Worm (Caenorhabditis elegans) whole organism, L2 larva: ENCODE results near the gene F44E5.1.
A peak's percentile ranks its signal among the peaks of the same experiment; 100 is the strongest.

ENCODE experiments used
- C34F6.9 ChIP-seq: fragments of 150-350 bp; optimal IDR thresholded peaks from 2 replicates; lab custom pipeline; 2014; ENCODE audit warnings: missing biosample characterization, missing genetic modification characterization
- F13H6.1 ChIP-seq: sonication (generic microtip); optimal IDR thresholded peaks from 2 replicates; lab custom pipeline; 2016; ENCODE audit warnings: missing genetic modification characterization, missing compliant biosample characterization
- R02D3.7 ChIP-seq: fragments of 150-350 bp; optimal IDR thresholded peaks from 2 replicates; lab custom pipeline; 2014; ENCODE audit warnings: missing biosample characterization, missing genetic modification characterization
- Y55F3AM.14 ChIP-seq: fragments of 200-800 bp; sonication (Bioruptor generic); optimal IDR thresholded peaks from 2 replicates; lab custom pipeline; 2018; ENCODE audit warnings: mild to moderate bottlenecking, missing genetic modification characterization, missing compliant biosample characterization
- ZK546.5 ChIP-seq: sonication (generic microtip); optimal IDR thresholded peaks from 2 replicates; lab custom pipeline; 2017; ENCODE audit warnings: missing biosample characterization, missing genetic modification characterization
- alr-1 ChIP-seq: fragments of 150-350 bp; optimal IDR thresholded peaks from 2 replicates; lab custom pipeline; 2014; ENCODE audit warnings: missing biosample characterization, missing genetic modification characterization
- aly-2 ChIP-seq: fragments of 150-350 bp; optimal IDR thresholded peaks from 2 replicates; lab custom pipeline; 2014; ENCODE audit warnings: missing biosample characterization, missing genetic modification characterization
- ama-1 ChIP-seq: fragments of 150-350 bp; optimal IDR thresholded peaks from 2 replicates; lab custom pipeline; 2018; ENCODE audit warnings: inconsistent platforms
- blmp-1 ChIP-seq: sonication (generic microtip); optimal IDR thresholded peaks from 2 replicates; lab custom pipeline; 2017; ENCODE audit warnings: missing genetic modification characterization, mild to moderate bottlenecking, missing compliant biosample characterization, antibody characterized with exemption, moderate library complexity; ENCODE audit not compliant: insufficient read depth
- ceh-16 ChIP-seq: fragments of 150-350 bp; optimal IDR thresholded peaks from 2 replicates; lab custom pipeline; 2014; ENCODE audit warnings: missing biosample characterization, missing genetic modification characterization
- ceh-82 ChIP-seq: fragments of 150-350 bp; optimal IDR thresholded peaks from 2 replicates; lab custom pipeline; 2014; ENCODE audit warnings: missing biosample characterization, missing genetic modification characterization
- crh-2 ChIP-seq: sonication (generic microtip); optimal IDR thresholded peaks from 2 replicates; lab custom pipeline; 2017; ENCODE audit warnings: missing biosample characterization, missing genetic modification characterization
- dmd-4 ChIP-seq: sonication (generic microtip); optimal IDR thresholded peaks from 2 replicates; lab custom pipeline; 2017; ENCODE audit warnings: missing biosample characterization, missing genetic modification characterization
- egl-27 ChIP-seq: sonication (generic microtip); optimal IDR thresholded peaks from 3 replicates; lab custom pipeline; 2017; ENCODE audit warnings: missing biosample characterization, missing genetic modification reagents, missing genetic modification characterization
- elt-1 ChIP-seq: fragments of 150-350 bp; optimal IDR thresholded peaks from 2 replicates; lab custom pipeline; 2014; ENCODE audit warnings: missing biosample characterization, missing genetic modification characterization
- elt-3 ChIP-seq: sonication (generic microtip); optimal IDR thresholded peaks from 2 replicates; lab custom pipeline; 2017; ENCODE audit warnings: missing biosample characterization, missing genetic modification characterization
- gmeb-1 ChIP-seq: fragments of 150-350 bp; optimal IDR thresholded peaks from 2 replicates; lab custom pipeline; 2014; ENCODE audit warnings: missing biosample characterization, missing genetic modification characterization
- lin-11 ChIP-seq: fragments of 150-350 bp; sonication (generic microtip); optimal IDR thresholded peaks from 2 replicates; lab custom pipeline; 2014; ENCODE audit warnings: missing biosample characterization, missing genetic modification characterization, inconsistent platforms, mixed read lengths
- lin-13 ChIP-seq: fragments of 150-350 bp; optimal IDR thresholded peaks from 2 replicates; lab custom pipeline; 2014; ENCODE audit warnings: missing biosample characterization, missing genetic modification reagents, missing genetic modification characterization
- lin-39 ChIP-seq: fragments of 150-350 bp; optimal IDR thresholded peaks from 2 replicates; lab custom pipeline; 2014; ENCODE audit warnings: missing biosample characterization, missing genetic modification reagents, missing genetic modification characterization
- lsy-2 ChIP-seq, 2 experiments: fragments of 150-350 bp in 1 of 2; sonication (generic microtip) in 1 of 2; optimal IDR thresholded peaks; 2 replicates each; lab custom pipeline; 2014 to 2017; ENCODE audit warnings: missing biosample characterization in 2 of 2, missing genetic modification characterization in 2 of 2
- mab-5 ChIP-seq: fragments of 150-350 bp; optimal IDR thresholded peaks from 2 replicates; lab custom pipeline; 2014; ENCODE audit warnings: missing biosample characterization, missing genetic modification characterization
- mbf-1 ChIP-seq: sonication (generic microtip); optimal IDR thresholded peaks from 2 replicates; lab custom pipeline; 2017; ENCODE audit warnings: missing biosample characterization, missing genetic modification characterization
- mdl-1 ChIP-seq, 2 experiments: fragments of 150-350 bp in 1 of 2; sonication (generic microtip) in 1 of 2; optimal IDR thresholded peaks; 2 replicates each; lab custom pipeline; 2017; ENCODE audit warnings: missing biosample characterization in 2 of 2, missing genetic modification characterization in 2 of 2
- nhr-10 ChIP-seq: sonication (generic microtip); optimal IDR thresholded peaks from 2 replicates; lab custom pipeline; 2017; ENCODE audit warnings: missing biosample characterization, missing genetic modification characterization
- nhr-11 ChIP-seq: fragments of 150-350 bp; optimal IDR thresholded peaks from 2 replicates; lab custom pipeline; 2014; ENCODE audit warnings: missing biosample characterization, missing genetic modification characterization
- nhr-12 ChIP-seq: fragments of 150-350 bp; optimal IDR thresholded peaks from 2 replicates; lab custom pipeline; 2014; ENCODE audit warnings: missing biosample characterization, missing genetic modification characterization
- nhr-129 ChIP-seq: fragments of 150-350 bp; optimal IDR thresholded peaks from 2 replicates; lab custom pipeline; 2014; ENCODE audit warnings: missing biosample characterization, missing genetic modification characterization
- nhr-21 ChIP-seq: fragments of 150-350 bp; optimal IDR thresholded peaks from 2 replicates; lab custom pipeline; 2014; ENCODE audit warnings: missing biosample characterization, missing genetic modification characterization
- nhr-23 ChIP-seq: fragments of 150-350 bp; optimal IDR thresholded peaks from 2 replicates; lab custom pipeline; 2014; ENCODE audit warnings: missing biosample characterization, missing genetic modification reagents, missing genetic modification characterization
- nhr-237 ChIP-seq: fragments of 150-350 bp; optimal IDR thresholded peaks from 2 replicates; lab custom pipeline; 2014; ENCODE audit warnings: missing biosample characterization, missing genetic modification characterization
- nhr-25 ChIP-seq: fragments of 150-350 bp; sonication (generic microtip); optimal IDR thresholded peaks from 3 replicates; lab custom pipeline; 2014; ENCODE audit warnings: missing biosample characterization, missing genetic modification characterization
- nhr-77 ChIP-seq: fragments of 150-350 bp; optimal IDR thresholded peaks from 2 replicates; lab custom pipeline; 2014; ENCODE audit warnings: missing biosample characterization, missing genetic modification characterization
- peb-1 ChIP-seq: fragments of 150-350 bp; optimal IDR thresholded peaks from 2 replicates; lab custom pipeline; 2014; ENCODE audit warnings: missing biosample characterization, missing genetic modification characterization
- sem-4 ChIP-seq: fragments of 150-350 bp; optimal IDR thresholded peaks from 2 replicates; lab custom pipeline; 2014; ENCODE audit warnings: missing biosample characterization, missing genetic modification reagents, missing genetic modification characterization
- skn-1 ChIP-seq: sonication (generic microtip); optimal IDR thresholded peaks from 2 replicates; lab custom pipeline; 2017; ENCODE audit warnings: missing biosample characterization, missing genetic modification characterization
- sma-9 ChIP-seq, 2 experiments: fragments of 150-350 bp in 1 of 2; sonication (generic microtip) in 1 of 2; optimal IDR thresholded peaks; 2 replicates each; lab custom pipeline; 2014 to 2016; ENCODE audit warnings: missing genetic modification characterization in 2 of 2, mild to moderate bottlenecking in 1 of 2, missing biosample characterization in 1 of 2, missing compliant biosample characterization in 1 of 2, missing genetic modification reagents in 1 of 2, moderate library complexity in 1 of 2
- snpc-4 ChIP-seq: fragments of 150-350 bp; optimal IDR thresholded peaks from 2 replicates; lab custom pipeline; 2014; ENCODE audit warnings: missing biosample characterization, missing genetic modification characterization
- unc-39 ChIP-seq: fragments of 150-350 bp; optimal IDR thresholded peaks from 2 replicates; lab custom pipeline; 2014; ENCODE audit warnings: missing biosample characterization, missing genetic modification characterization
- unc-55 ChIP-seq: fragments of 150-350 bp; sonication (generic microtip); optimal IDR thresholded peaks from 3 replicates; lab custom pipeline; 2014; ENCODE audit warnings: missing biosample characterization, missing genetic modification reagents, missing genetic modification characterization
- unc-62 ChIP-seq: fragments of 150-350 bp; optimal IDR thresholded peaks from 2 replicates; lab custom pipeline; 2014; ENCODE audit warnings: missing biosample characterization, missing genetic modification reagents, missing genetic modification characterization
- zag-1 ChIP-seq: fragments of 150-350 bp; optimal IDR thresholded peaks from 2 replicates; lab custom pipeline; 2014; ENCODE audit warnings: missing biosample characterization, missing genetic modification characterization
- ztf-1 ChIP-seq: fragments of 200-800 bp; sonication (Bioruptor generic); conservative IDR thresholded peaks from 2 replicates; pipeline ENCODE4 v1.3.6; 2022; ENCODE audit warnings: missing genetic modification characterization, missing compliant biosample characterization
- ztf-11 ChIP-seq: sonication (generic microtip); optimal IDR thresholded peaks from 2 replicates; lab custom pipeline; 2017; ENCODE audit warnings: missing biosample characterization, missing genetic modification characterization
- ztf-4 ChIP-seq: fragments of 150-350 bp; optimal IDR thresholded peaks from 2 replicates; lab custom pipeline; 2014; ENCODE audit warnings: missing biosample characterization, missing genetic modification characterization

The F44E5.1 gene

DNA sequence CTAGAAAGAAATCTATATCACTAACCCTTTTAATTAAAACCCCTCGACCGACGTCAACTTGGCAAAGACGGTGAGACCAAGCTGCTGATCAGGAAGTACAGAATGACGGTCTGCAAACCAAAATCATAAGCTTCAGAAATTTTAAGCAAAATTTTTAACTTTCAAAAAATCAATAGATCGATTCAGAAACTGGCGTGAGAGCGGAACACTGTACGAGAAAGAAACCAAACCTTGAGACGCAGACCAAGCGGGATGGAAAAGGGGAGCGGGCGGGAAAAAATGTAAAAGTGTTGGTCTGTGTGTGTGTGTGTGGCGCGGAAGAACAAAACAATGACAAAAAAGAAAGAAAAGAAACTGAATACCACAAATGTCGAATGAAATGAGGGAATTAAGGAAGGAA is 25.9 kb downstream of the F44E5.1 start, which contains the start of the genes F44E5.17 and gpb-1:
Gene F44E5.17, minus strand, starts transcription at position 101 of the 400 bp plus-strand sequence.
Gene gpb-1, minus strand, starts transcription at position 118 of the 400 bp plus-strand sequence.
- no peak for TF ChIP-seq C34F6.9
- no peak for TF ChIP-seq sem-4
- no peak for TF ChIP-seq ama-1 (lab: Kevin White, UChicago)
- no peak for TF ChIP-seq nhr-23
- TF ChIP-seq skn-1 (tag; lab: Kevin White, UChicago) = no peak
- no peak for TF ChIP-seq nhr-11 (tag; lab: Kevin White, UChicago)
- no peak for TF ChIP-seq ztf-11 (tag; lab: Kevin White, UChicago)
- no peak for TF ChIP-seq crh-2 (tag; lab: Kevin White, UChicago)
- TF ChIP-seq zag-1 (tag; lab: Kevin White, UChicago) = no peak
- no peak for TF ChIP-seq nhr-237
- TF ChIP-seq ceh-16 (tag; lab: Kevin White, UChicago) = no peak
- no peak for TF ChIP-seq Y55F3AM.14
- no peak for TF ChIP-seq sma-9 (GFP tag; optimal IDR thresholded peaks at IDR 0.05; lab: Kevin White, UChicago)
- no peak for TF ChIP-seq sma-9 (tag; optimal IDR thresholded peaks at IDR 0.05; lab: Kevin White, UChicago)

DNA sequence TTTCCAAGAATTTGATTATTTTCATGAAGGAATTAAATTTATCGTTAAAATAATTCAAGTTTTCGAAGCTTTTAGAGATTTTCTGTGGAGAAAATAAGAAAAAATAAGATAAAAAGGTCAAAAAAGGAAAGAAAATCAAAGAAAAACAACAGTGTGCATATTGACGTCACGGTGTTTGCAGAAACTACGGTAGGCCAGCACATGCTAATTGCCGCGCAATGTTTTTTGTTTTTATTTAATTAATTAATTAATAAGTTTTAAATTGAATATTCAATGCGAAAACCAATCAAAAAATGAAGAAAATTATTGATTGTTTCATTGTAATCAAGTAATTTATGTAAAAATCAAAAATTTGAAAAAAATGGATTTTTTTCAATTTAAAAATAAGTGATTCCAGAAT is 26.5 kb downstream of the F44E5.1 start:
- TF ChIP-seq nhr-25 = no peak
- TF ChIP-seq lin-13 = peak; percentile 8
- TF ChIP-seq ceh-16 (tag; lab: Kevin White, UChicago) = no peak
- no peak for TF ChIP-seq mbf-1 (tag; lab: Kevin White, UChicago)
- peak; percentile 29 to 92 for TF ChIP-seq lsy-2 (tag; optimal IDR thresholded peaks at IDR 0.05; lab: Kevin White, UChicago)
- no peak for TF ChIP-seq dmd-4 (tag; lab: Kevin White, UChicago)
- TF ChIP-seq unc-55 (GFP tag; lab: Kevin White, UChicago) = peak; percentile 33
- no peak for TF ChIP-seq C34F6.9
- TF ChIP-seq aly-2 (tag; lab: Kevin White, UChicago) = no peak
- no peak for TF ChIP-seq ceh-82 (tag; lab: Kevin White, UChicago)
- TF ChIP-seq nhr-21 (tag; lab: Kevin White, UChicago) = no peak
- no peak for TF ChIP-seq nhr-77 (tag; lab: Kevin White, UChicago)
- TF ChIP-seq elt-3 (tag; lab: Kevin White, UChicago) = no peak
- TF ChIP-seq zag-1 (tag; lab: Kevin White, UChicago) = no peak
- no peak for TF ChIP-seq gmeb-1 (tag; lab: Kevin White, UChicago)

DNA sequence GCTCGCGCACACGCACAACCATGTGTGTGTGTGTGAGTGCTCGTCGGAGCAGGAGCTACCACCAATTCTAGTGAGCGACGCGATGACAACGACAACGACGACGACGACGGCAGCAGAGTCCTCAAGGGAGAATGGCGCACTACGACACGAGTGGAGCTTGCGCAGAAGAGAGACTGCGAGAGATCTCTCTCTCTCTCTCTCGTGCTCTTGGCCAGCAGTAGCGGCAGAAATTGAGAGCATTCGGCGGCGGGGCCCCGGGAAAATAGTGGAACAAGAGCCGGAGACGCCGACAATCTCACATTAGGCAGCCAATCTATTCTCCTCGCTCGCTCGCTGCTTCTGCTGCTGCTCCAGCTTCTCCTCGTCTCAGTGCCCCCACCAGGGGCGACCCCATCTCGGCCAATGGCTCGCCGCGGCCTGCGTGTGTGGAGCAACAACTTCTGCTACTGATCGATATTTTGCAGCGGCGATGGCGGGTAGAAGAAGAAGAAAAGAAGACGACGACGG is 27.5 kb downstream of the F44E5.1 start:
- TF ChIP-seq unc-62 = no peak
- no peak for TF ChIP-seq dmd-4 (tag; lab: Kevin White, UChicago)
- no peak for TF ChIP-seq gmeb-1 (tag; lab: Kevin White, UChicago)
- TF ChIP-seq alr-1 (tag; lab: Kevin White, UChicago) = no peak
- TF ChIP-seq nhr-12 (tag; lab: Kevin White, UChicago) = no peak
- TF ChIP-seq mdl-1 (tag; optimal IDR thresholded peaks at IDR 0.05; lab: Kevin White, UChicago) = peak; percentile 49 to 76
- TF ChIP-seq skn-1 (tag; lab: Kevin White, UChicago) = no peak
- peak; percentile 90 for TF ChIP-seq zag-1 (tag; lab: Kevin White, UChicago)
- TF ChIP-seq lsy-2 (tag; optimal IDR thresholded peaks at IDR 0.05; lab: Kevin White, UChicago) = peak; percentile 34 to 62
- no peak for TF ChIP-seq ceh-16 (tag; lab: Kevin White, UChicago)
- TF ChIP-seq nhr-237 = no peak
- TF ChIP-seq nhr-11 (tag; lab: Kevin White, UChicago) = no peak
- peak; percentile 72 for TF ChIP-seq lin-11 (tag; lab: Kevin White, UChicago)
- peak; percentile 66 for TF ChIP-seq ztf-4 (tag; lab: Kevin White, UChicago)
- TF ChIP-seq nhr-77 (tag; lab: Kevin White, UChicago) = no peak
- peak; percentile 33 for TF ChIP-seq mab-5 (tag; lab: Kevin White, UChicago)
- TF ChIP-seq nhr-25 = no peak
- TF ChIP-seq lin-13 = peak; percentile 19
- TF ChIP-seq nhr-129 (tag; lab: Kevin White, UChicago) = peak; percentile 78
- TF ChIP-seq ZK546.5 (tag; lab: Kevin White, UChicago) = no peak
- TF ChIP-seq F13H6.1 (tag; lab: Kevin White, UChicago) = peak; percentile 88
- TF ChIP-seq Y55F3AM.14 = peak; percentile 72
- TF ChIP-seq elt-1 (tag; lab: Kevin White, UChicago) = no peak
- TF ChIP-seq aly-2 (tag; lab: Kevin White, UChicago) = no peak
- no peak for TF ChIP-seq blmp-1 (tag; lab: Kevin White, UChicago)
- no peak for TF ChIP-seq ztf-1
- TF ChIP-seq egl-27 (tag; lab: Kevin White, UChicago) = peak; percentile 2
- peak; percentile 26 for TF ChIP-seq crh-2 (tag; lab: Kevin White, UChicago)
- peak; percentile 29 for TF ChIP-seq ztf-11 (tag; lab: Kevin White, UChicago)
- no peak for TF ChIP-seq peb-1
- TF ChIP-seq unc-39 (tag; lab: Kevin White, UChicago) = no peak
- no peak for TF ChIP-seq R02D3.7 (tag; lab: Kevin White, UChicago)
- no peak for TF ChIP-seq ama-1 (lab: Kevin White, UChicago)
- no peak for TF ChIP-seq lin-39 (tag; lab: Kevin White, UChicago)
- peak; percentile 53 for TF ChIP-seq sma-9 (GFP tag; optimal IDR thresholded peaks at IDR 0.05; lab: Kevin White, UChicago)
- no peak for TF ChIP-seq sma-9 (tag; optimal IDR thresholded peaks at IDR 0.05; lab: Kevin White, UChicago)
- no peak for TF ChIP-seq sem-4
- no peak for TF ChIP-seq mbf-1 (tag; lab: Kevin White, UChicago)
- TF ChIP-seq ceh-82 (tag; lab: Kevin White, UChicago) = peak; percentile 39
- no peak for TF ChIP-seq snpc-4 (tag; lab: Kevin White, UChicago)
- TF ChIP-seq nhr-23 = no peak
- TF ChIP-seq nhr-10 (tag; lab: Kevin White, UChicago) = no peak
- TF ChIP-seq elt-3 (tag; lab: Kevin White, UChicago) = no peak
- peak; percentile 68 for TF ChIP-seq C34F6.9
